Worm (Caenorhabditis elegans) whole organism, early embryonic: Measurements from ENCODE around the gene oig-2.
A peak's percentile ranks its signal among the peaks of the same experiment; 100 is the strongest.

Experiments used
- B0310.2 ChIP-seq: sonication (generic microtip); optimal IDR thresholded peaks from 2 replicates; lab custom pipeline; 2016; ENCODE audit warnings: mild to moderate bottlenecking, missing genetic modification characterization, missing compliant biosample characterization
- F13C5.2 ChIP-seq: sonication (generic microtip); optimal IDR thresholded peaks from 2 replicates; lab custom pipeline; 2017; ENCODE audit warnings: mild to moderate bottlenecking, missing genetic modification characterization, inconsistent platforms, missing compliant biosample characterization
- aly-1 ChIP-seq: sonication (generic microtip); optimal IDR thresholded peaks from 2 replicates; lab custom pipeline; 2016; ENCODE audit warnings: missing genetic modification characterization, missing compliant biosample characterization
- ama-1 ChIP-seq: fragments of 150-350 bp; optimal IDR thresholded peaks from 2 replicates; lab custom pipeline; 2014
- ceh-13 ChIP-seq: fragments of 200-800 bp; sonication (Bioruptor generic); optimal IDR thresholded peaks from 2 replicates; lab custom pipeline; 2018; ENCODE audit warnings: mild to moderate bottlenecking, missing genetic modification characterization, missing compliant biosample characterization
- ceh-36 ChIP-seq: sonication (generic microtip); optimal IDR thresholded peaks from 2 replicates; lab custom pipeline; 2016; ENCODE audit warnings: missing genetic modification characterization, inconsistent platforms, missing compliant biosample characterization
- ets-7 ChIP-seq: sonication (generic microtip); optimal IDR thresholded peaks from 2 replicates; lab custom pipeline; 2016; ENCODE audit warnings: missing genotype, missing genetic modification characterization, missing compliant biosample characterization
- flt-1 ChIP-seq: fragments of 200-800 bp; sonication (Bioruptor generic); IDR thresholded peaks from 2 replicates; pipeline ENCODE4 v1.3.6; 2022; ENCODE audit warnings: missing genetic modification characterization, missing compliant biosample characterization
- hmbx-1 ChIP-seq: sonication (generic microtip); optimal IDR thresholded peaks from 2 replicates; lab custom pipeline; 2016; ENCODE audit warnings: mild to moderate bottlenecking, missing genetic modification characterization, missing compliant biosample characterization
- hmg-4 ChIP-seq: fragments of 200-800 bp; sonication (Bioruptor generic); optimal IDR thresholded peaks from 2 replicates; lab custom pipeline; 2018; ENCODE audit warnings: mild to moderate bottlenecking, missing genetic modification characterization, missing compliant biosample characterization
- hnd-1 ChIP-seq: sonication (generic microtip); optimal IDR thresholded peaks from 2 replicates; lab custom pipeline; 2016; ENCODE audit warnings: missing genetic modification characterization, missing compliant biosample characterization
- pes-1 ChIP-seq: fragments of 200-800 bp; sonication (Bioruptor generic); IDR thresholded peaks from 2 replicates; pipeline ENCODE4 v1.3.6; 2022; ENCODE audit warnings: missing genetic modification reagents, missing genetic modification characterization, missing compliant biosample characterization
- scrt-1 ChIP-seq: fragments of 200-800 bp; sonication (Bioruptor generic); IDR thresholded peaks from 2 replicates; pipeline ENCODE4 v1.3.6; 2022; ENCODE audit warnings: missing genetic modification characterization, missing compliant biosample characterization
- sea-1 ChIP-seq: fragments of 200-800 bp; sonication (Bioruptor generic); conservative IDR thresholded peaks from 2 replicates; pipeline ENCODE4 v1.3.6; 2022; ENCODE audit warnings: missing genetic modification characterization, missing compliant biosample characterization
- tbx-11 ChIP-seq: fragments of 200-800 bp; sonication (Bioruptor generic); IDR thresholded peaks from 2 replicates; pipeline ENCODE4 v1.3.6; 2022; ENCODE audit warnings: missing genetic modification characterization, missing compliant biosample characterization
- tbx-37 ChIP-seq: fragments of 200-800 bp; sonication (Bioruptor generic); conservative IDR thresholded peaks from 2 replicates; pipeline ENCODE4 v1.3.6; 2022; ENCODE audit warnings: missing genetic modification reagents, missing genetic modification characterization, missing compliant biosample characterization
- tra-4 ChIP-seq: sonication (generic microtip); optimal IDR thresholded peaks from 2 replicates; lab custom pipeline; 2017; ENCODE audit warnings: missing genetic modification characterization, missing compliant biosample characterization

Gene oig-2

DNA sequence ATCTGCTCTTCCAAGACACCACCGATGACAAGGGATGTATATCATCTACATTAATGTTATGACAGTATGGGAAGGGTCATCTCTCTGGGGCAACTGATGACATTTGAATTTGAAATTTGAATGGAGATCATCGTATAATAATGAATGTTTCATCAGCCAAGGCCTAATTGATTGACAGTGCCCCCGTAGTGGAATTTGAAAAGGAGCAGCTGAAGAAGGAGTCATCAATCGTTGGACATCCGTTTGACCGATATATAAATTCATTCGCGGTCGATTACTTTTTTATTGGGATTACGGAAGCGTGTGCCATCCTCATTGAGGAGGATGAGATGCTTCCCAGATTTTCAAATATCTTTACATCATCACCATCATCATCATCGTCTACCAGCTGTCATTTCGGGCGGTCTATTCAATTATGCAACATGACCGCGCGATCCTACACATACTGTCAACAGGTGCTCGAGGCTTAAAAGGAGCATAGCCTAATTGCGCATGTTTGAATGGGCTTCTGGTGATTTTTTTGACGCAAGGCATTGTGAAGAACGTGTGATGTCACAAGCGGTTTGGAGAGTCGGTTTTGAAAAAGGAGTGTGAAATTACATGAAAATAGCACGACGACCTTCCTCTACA, 16.9 kb downstream of the oig-2 start:
- TF ChIP-seq pes-1 (no peak), tra-4 (tag; lab: Kevin White, UChicago) (no peak), tbx-37 (no peak)

DNA sequence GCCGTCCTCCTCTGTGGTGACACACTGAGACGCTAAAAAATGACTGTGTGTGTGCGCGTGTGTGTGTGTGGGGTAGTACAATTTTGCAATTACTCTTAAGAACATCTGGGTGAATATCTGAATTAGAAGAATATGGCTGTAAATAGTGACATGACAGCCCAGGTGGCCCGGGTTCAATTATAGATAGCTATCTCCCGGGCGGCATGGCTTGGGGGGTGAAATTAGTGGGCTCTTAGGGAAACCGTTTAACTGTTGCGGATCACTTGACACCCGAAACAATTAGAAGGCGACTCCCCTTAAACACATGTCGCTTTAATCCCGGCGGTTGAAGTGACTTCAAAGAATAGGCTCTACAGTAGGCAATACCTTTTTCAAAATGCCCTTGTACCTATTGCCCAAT, 17.8 kb downstream of the oig-2 start:
- TF ChIP-seq tbx-37: no peak
- TF ChIP-seq pes-1: no peak
- no peak for TF ChIP-seq hmbx-1 (tag; lab: Kevin White, UChicago)
- no peak for TF ChIP-seq F13C5.2 (tag; lab: Kevin White, UChicago)
- no peak for TF ChIP-seq ceh-13
- TF ChIP-seq ets-7: no peak
- TF ChIP-seq tra-4 (tag; lab: Kevin White, UChicago): no peak
- TF ChIP-seq hmg-4: no peak
- no peak for TF ChIP-seq B0310.2
- TF ChIP-seq flt-1 (GFP tag; lab: Robert Waterston, UW): no peak
- no peak for TF ChIP-seq scrt-1 (GFP tag; lab: Robert Waterston, UW)
- no peak for TF ChIP-seq aly-1 (tag; lab: Kevin White, UChicago)
- TF ChIP-seq ceh-36 (tag; lab: Kevin White, UChicago): no peak
- no peak for TF ChIP-seq hnd-1 (tag; lab: Kevin White, UChicago)
- no peak for TF ChIP-seq ama-1

ce11 chrII:12987799-12988198, 20.2 kb downstream of the oig-2 start:
- TF ChIP-seq ama-1 (no peak), hmg-4 (peak; percentile 44)

DNA sequence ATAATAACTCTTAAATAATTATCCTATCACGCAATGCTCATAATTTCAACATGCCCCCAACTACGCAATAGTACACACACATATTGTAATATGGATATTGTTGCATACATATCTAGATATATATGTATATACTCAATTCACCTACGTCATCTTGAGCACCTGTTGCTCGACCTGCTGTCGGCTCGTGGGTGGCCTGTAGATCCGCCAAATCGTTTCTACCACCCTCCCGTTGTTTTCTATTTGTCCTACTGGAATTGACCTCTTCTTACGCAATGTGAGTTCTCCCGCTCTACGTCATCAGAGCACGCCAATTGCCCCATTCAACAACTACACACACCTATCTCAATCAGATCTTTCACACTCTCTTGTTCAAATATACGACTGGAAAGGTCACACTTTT, 22.2 kb downstream of the oig-2 start:
- TF ChIP-seq aly-1 (tag; lab: Kevin White, UChicago) (no peak), B0310.2 (no peak), flt-1 (GFP tag; lab: Robert Waterston, UW) (no peak), pes-1 (peak; percentile 32; the same call in 1 of the 2 replicates), scrt-1 (GFP tag; lab: Robert Waterston, UW) (no peak)

ce11 chrII:12984709-12985108, 23.3 kb downstream of the oig-2 start:
- TF ChIP-seq tbx-11 (GFP tag; lab: Robert Waterston, UW): no peak
- TF ChIP-seq ceh-13: no peak
- no peak for TF ChIP-seq ets-7
- TF ChIP-seq aly-1 (tag; lab: Kevin White, UChicago): no peak
- TF ChIP-seq flt-1 (GFP tag; lab: Robert Waterston, UW): no peak
- TF ChIP-seq ama-1: no peak
- no peak for TF ChIP-seq hmg-4
- no peak for TF ChIP-seq hnd-1 (tag; lab: Kevin White, UChicago)

- no peak for TF ChIP-seq hnd-1 (tag; lab: Kevin White, UChicago)
- TF ChIP-seq tbx-37: no peak
- no peak for TF ChIP-seq sea-1 (GFP tag; lab: Robert Waterston, UW)
- TF ChIP-seq tra-4 (tag; lab: Kevin White, UChicago): no peak
- TF ChIP-seq aly-1 (tag; lab: Kevin White, UChicago): no peak
- TF ChIP-seq hmbx-1 (tag; lab: Kevin White, UChicago): no peak
- TF ChIP-seq ceh-36 (tag; lab: Kevin White, UChicago): no peak
- TF ChIP-seq B0310.2: no peak
- TF ChIP-seq tbx-11 (GFP tag; lab: Robert Waterston, UW): no peak
- TF ChIP-seq flt-1 (GFP tag; lab: Robert Waterston, UW): no peak
- no peak for TF ChIP-seq ceh-13
- no peak for TF ChIP-seq pes-1
- TF ChIP-seq hmg-4: no peak
- no peak for TF ChIP-seq ets-7
- no peak for TF ChIP-seq scrt-1 (GFP tag; lab: Robert Waterston, UW)
- TF ChIP-seq ama-1: no peak
Measured at ce11 chrII:12982830-12983229, 25.1 kb downstream of the oig-2 start.

ce11 chrII:12981980-12982575, 25.9 kb downstream of the oig-2 start:
- no peak for TF ChIP-seq sea-1 (GFP tag; lab: Robert Waterston, UW)
- TF ChIP-seq scrt-1 (GFP tag; lab: Robert Waterston, UW): no peak
- TF ChIP-seq flt-1 (GFP tag; lab: Robert Waterston, UW): no peak
- TF ChIP-seq ama-1: no peak
- no peak for TF ChIP-seq aly-1 (tag; lab: Kevin White, UChicago)
- no peak for TF ChIP-seq B0310.2
- TF ChIP-seq tra-4 (tag; lab: Kevin White, UChicago): no peak
- TF ChIP-seq ets-7: no peak
- TF ChIP-seq hnd-1 (tag; lab: Kevin White, UChicago): no peak
- no peak for TF ChIP-seq ceh-13
- no peak for TF ChIP-seq tbx-11 (GFP tag; lab: Robert Waterston, UW)
- TF ChIP-seq hmg-4: no peak
- no peak for TF ChIP-seq hmbx-1 (tag; lab: Kevin White, UChicago)
- TF ChIP-seq F13C5.2 (tag; lab: Kevin White, UChicago): no peak
- TF ChIP-seq pes-1: no peak

- no peak for TF ChIP-seq ama-1
- no peak for TF ChIP-seq scrt-1 (GFP tag; lab: Robert Waterston, UW)
- no peak for TF ChIP-seq ceh-36 (tag; lab: Kevin White, UChicago)
- TF ChIP-seq ceh-13: no peak
- TF ChIP-seq flt-1 (GFP tag; lab: Robert Waterston, UW): no peak
- no peak for TF ChIP-seq ets-7
- TF ChIP-seq hmbx-1 (tag; lab: Kevin White, UChicago): no peak
- TF ChIP-seq B0310.2: no peak
- no peak for TF ChIP-seq hmg-4
- TF ChIP-seq tbx-11 (GFP tag; lab: Robert Waterston, UW): no peak
- no peak for TF ChIP-seq aly-1 (tag; lab: Kevin White, UChicago)
- TF ChIP-seq tbx-37: no peak
Measured at ce11 chrII:12980212-12980611, 27.8 kb downstream of the oig-2 start, which contains the start of gene cyd-1. cyd-1 (plus strand) TSS chrII:12980591.
